Worm (Caenorhabditis elegans): ENCODE data around the gene cutl-3.

DNA sequence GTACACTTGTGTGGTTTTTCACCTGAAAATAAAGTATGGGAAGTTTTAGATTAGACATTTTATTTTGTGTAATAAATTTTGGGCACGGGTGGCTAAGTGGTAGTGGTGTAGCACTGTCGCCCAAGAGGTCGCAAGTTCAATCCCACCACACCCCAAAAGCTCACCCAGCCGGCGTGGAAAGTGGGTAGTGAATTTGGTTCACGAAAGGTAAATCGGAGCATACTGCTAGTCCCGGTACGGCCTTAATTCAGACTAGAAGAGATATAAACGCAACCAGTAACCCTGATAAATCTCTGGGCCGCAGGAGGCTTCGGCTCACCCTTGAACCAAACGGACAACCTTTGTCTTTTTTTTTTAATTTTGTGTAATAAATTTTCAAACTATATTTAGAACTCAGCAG lies 47.2 kb downstream of the cutl-3 start:
- TF ChIP-seq lin-35 (GFP tag; optimal IDR thresholded peaks at IDR 0.05) (no peak), unc-62 (GFP tag; optimal IDR thresholded peaks at IDR 0.05) (no peak), akir-1 (GFP tag; optimal IDR thresholded peaks at IDR 0.05) (no peak), zim-3 (tag; optimal IDR thresholded peaks at IDR 0.05) (no peak), F39B2.1 (GFP tag; IDR thresholded peaks at IDR 0.05) (no peak), B0336.3 (GFP tag; IDR thresholded peaks at IDR 0.05) (no peak), sea-2 (GFP tag; IDR thresholded peaks at IDR 0.05) (no peak), nhr-90 (tag; optimal IDR thresholded peaks at IDR 0.05) (no peak), cebp-1 (GFP tag; IDR thresholded peaks at IDR 0.05) (no peak), cebp-1 (tag; optimal IDR thresholded peaks at IDR 0.05) (no peak), chd-7 (tag; optimal IDR thresholded peaks at IDR 0.05) (no peak), attf-5 (GFP tag; optimal IDR thresholded peaks at IDR 0.05) (no peak), sptf-2 (GFP tag; optimal IDR thresholded peaks at IDR 0.05) (no peak), ama-1 (optimal IDR thresholded peaks at IDR 0.05) (no peak), ama-1 (GFP tag; optimal IDR thresholded peaks at IDR 0.05) (no peak)

Data from whole organism, young adult.